Worm (Caenorhabditis elegans) whole organism, young adult: ENCODE results near the gene chtb-1.

Source experiments
- B0035.1 ChIP-seq: sonication (generic microtip); optimal IDR thresholded peaks from 2 replicates; lab custom pipeline; 2016; ENCODE audit warnings: missing genetic modification characterization, mild to moderate bottlenecking, missing compliant biosample characterization, missing genotype, missing genetic modification reagents
- D2030.7 ChIP-seq: fragments of 200-800 bp; sonication (Bioruptor generic); IDR thresholded peaks from 2 replicates; pipeline ENCODE4 v1.3.6; 2022; ENCODE audit warnings: missing genetic modification reagents, missing genetic modification characterization, missing compliant biosample characterization
- F10E7.11 ChIP-seq: sonication (generic microtip); optimal IDR thresholded peaks from 2 replicates; lab custom pipeline; 2017; ENCODE audit warnings: mild to moderate bottlenecking, missing genetic modification characterization, moderate library complexity, missing compliant biosample characterization
- F23B12.7 ChIP-seq: sonication (generic microtip); optimal IDR thresholded peaks from 2 replicates; lab custom pipeline; 2017; ENCODE audit warnings: missing genetic modification characterization, mild to moderate bottlenecking, missing compliant biosample characterization, antibody characterized with exemption, moderate library complexity; ENCODE audit not compliant: insufficient read depth
- F37B4.10 ChIP-seq: fragments of 200-800 bp; sonication (Bioruptor generic); IDR thresholded peaks from 2 replicates; pipeline ENCODE4 v1.3.6; 2022; ENCODE audit warnings: missing genetic modification characterization, missing compliant biosample characterization
- F49E8.2 ChIP-seq: sonication (generic microtip); optimal IDR thresholded peaks from 3 replicates; lab custom pipeline; 2017; ENCODE audit warnings: missing genetic modification characterization, mild to moderate bottlenecking, missing compliant biosample characterization, antibody characterized with exemption, moderate library complexity; ENCODE audit not compliant: insufficient read depth
- K11D2.4 ChIP-seq: fragments of 200-800 bp; sonication (Bioruptor generic); IDR thresholded peaks from 2 replicates; pipeline ENCODE4 v1.3.6; 2022; ENCODE audit warnings: missing genetic modification reagents, missing genetic modification characterization, missing compliant biosample characterization
- T26A5.8 ChIP-seq: sonication (generic microtip); optimal IDR thresholded peaks from 2 replicates; lab custom pipeline; 2016; ENCODE audit warnings: missing genetic modification characterization, missing compliant biosample characterization
- Y53F4B.3 ChIP-seq: fragments of 200-800 bp; sonication (Bioruptor generic); IDR thresholded peaks from 2 replicates; pipeline ENCODE4 v1.3.6; 2022; ENCODE audit warnings: missing genetic modification reagents, missing genetic modification characterization, missing compliant biosample characterization
- Y53G8AR.9 ChIP-seq: fragments of 200-800 bp; sonication (Bioruptor generic); conservative IDR thresholded peaks from 2 replicates; pipeline ENCODE4 v1.3.6; 2022; ENCODE audit warnings: missing genetic modification reagents, missing genetic modification characterization, missing compliant biosample characterization
- Y79H2A.3 ChIP-seq: fragments of 200-800 bp; sonication (Bioruptor generic); conservative IDR thresholded peaks from 2 replicates; pipeline ENCODE4 v1.3.6; 2022; ENCODE audit warnings: missing genetic modification reagents, missing genetic modification characterization, missing compliant biosample characterization
- Y95B8A.8 ChIP-seq: fragments of 200-800 bp; sonication (Bioruptor generic); IDR thresholded peaks from 2 replicates; pipeline ENCODE4 v1.3.6; 2022; ENCODE audit warnings: missing genetic modification reagents, missing genetic modification characterization, missing compliant biosample characterization
- aptf-2 ChIP-seq: fragments of 200-800 bp; sonication (Bioruptor generic); conservative IDR thresholded peaks from 2 replicates; pipeline ENCODE4 v1.3.6; 2022; ENCODE audit warnings: missing genetic modification reagents, missing genetic modification characterization, missing compliant biosample characterization
- bed-2 ChIP-seq: fragments of 200-800 bp; sonication (Bioruptor generic); IDR thresholded peaks from 2 replicates; pipeline ENCODE4 v1.3.6; 2022; ENCODE audit warnings: missing genetic modification reagents, missing genetic modification characterization, missing compliant biosample characterization
- ccch-3 ChIP-seq: fragments of 200-800 bp; sonication (Bioruptor generic); optimal IDR thresholded peaks from 2 replicates; lab custom pipeline; 2018; ENCODE audit warnings: mild to moderate bottlenecking, missing genetic modification characterization, missing compliant biosample characterization
- cebp-1 ChIP-seq, 2 experiments: fragments of 200-800 bp in 1 of 2; sonication (Bioruptor generic) in 1 of 2; sonication (generic microtip) in 1 of 2; IDR thresholded peaks in 1 of 2; optimal IDR thresholded peaks in 1 of 2; 2 replicates each; pipeline versions ENCODE4 v1.3.6 to Lab custom; 2017 to 2022; ENCODE audit warnings: missing compliant biosample characterization in 2 of 2, missing genetic modification characterization in 2 of 2, mild to moderate bottlenecking in 1 of 2, missing genetic modification reagents in 1 of 2, moderate library complexity in 1 of 2
- ceh-40 ChIP-seq: fragments of 200-800 bp; sonication (Bioruptor generic); IDR thresholded peaks from 2 replicates; pipeline ENCODE4 v1.3.6; 2022; ENCODE audit warnings: missing genetic modification characterization, missing compliant biosample characterization
- ceh-58 ChIP-seq: fragments of 200-800 bp; sonication (Bioruptor generic); IDR thresholded peaks from 2 replicates; pipeline ENCODE4 v1.3.6; 2022; ENCODE audit warnings: missing genetic modification characterization, missing compliant biosample characterization
- efl-1 ChIP-seq: fragments of 150-350 bp; optimal IDR thresholded peaks from 2 replicates; lab custom pipeline; 2014; ENCODE audit warnings: missing biosample characterization, missing genetic modification reagents, missing genetic modification characterization
- ets-4 ChIP-seq: fragments of 200-800 bp; sonication (Bioruptor generic); optimal IDR thresholded peaks from 2 replicates; lab custom pipeline; 2018; ENCODE audit warnings: mild to moderate bottlenecking, missing genetic modification characterization, missing compliant biosample characterization
- let-526 ChIP-seq: fragments of 200-800 bp; sonication (Bioruptor generic); IDR thresholded peaks from 2 replicates; pipeline ENCODE4 v1.3.6; 2022; ENCODE audit warnings: missing genetic modification reagents, missing genetic modification characterization, missing compliant biosample characterization
- lin-54 ChIP-seq: fragments of 200-800 bp; sonication (Bioruptor generic); optimal IDR thresholded peaks from 2 replicates; lab custom pipeline; 2018; ENCODE audit warnings: mild to moderate bottlenecking, missing genetic modification characterization, missing compliant biosample characterization
- madf-3 ChIP-seq: fragments of 200-800 bp; sonication (Bioruptor generic); IDR thresholded peaks from 2 replicates; pipeline ENCODE4 v1.3.6; 2022; ENCODE audit warnings: missing genetic modification reagents, missing genetic modification characterization, missing compliant biosample characterization
- madf-6 ChIP-seq: fragments of 200-800 bp; sonication (Bioruptor generic); IDR thresholded peaks from 2 replicates; pipeline ENCODE4 v1.3.6; 2022; ENCODE audit warnings: missing genetic modification reagents, missing genetic modification characterization, missing compliant biosample characterization
- madf-8 ChIP-seq: fragments of 200-800 bp; sonication (Bioruptor generic); conservative IDR thresholded peaks from 2 replicates; pipeline ENCODE4 v1.3.6; 2022; ENCODE audit warnings: missing genetic modification reagents, missing genetic modification characterization, missing compliant biosample characterization
- mcd-1 ChIP-seq: fragments of 200-800 bp; sonication (Bioruptor generic); IDR thresholded peaks from 2 replicates; pipeline ENCODE4 v1.3.6; 2022; ENCODE audit warnings: missing genetic modification reagents, missing genetic modification characterization, missing compliant biosample characterization
- nfya-1 ChIP-seq: sonication (generic microtip); optimal IDR thresholded peaks from 2 replicates; lab custom pipeline; 2017; ENCODE audit warnings: antibody characterized with exemption, missing compliant biosample characterization, missing genetic modification characterization, borderline replicate concordance; ENCODE audit not compliant: insufficient read depth
- nfya-2 ChIP-seq: fragments of 200-800 bp; sonication (Bioruptor generic); IDR thresholded peaks from 2 replicates; pipeline ENCODE4 v1.3.6; 2022; ENCODE audit warnings: missing genetic modification reagents, missing genetic modification characterization, missing compliant biosample characterization
- nhr-27 ChIP-seq: fragments of 200-800 bp; sonication (Bioruptor generic); optimal IDR thresholded peaks from 2 replicates; lab custom pipeline; 2018; ENCODE audit warnings: mild to moderate bottlenecking, missing genetic modification characterization, moderate library complexity, missing compliant biosample characterization
- nhr-80 ChIP-seq: sonication (generic microtip); optimal IDR thresholded peaks from 2 replicates; lab custom pipeline; 2016; ENCODE audit warnings: missing genetic modification characterization, missing compliant biosample characterization
- rec-8 ChIP-seq, 2 experiments: sonication (generic microtip); optimal IDR thresholded peaks; 2 replicates each; lab custom pipeline; 2016; ENCODE audit warnings: mild to moderate bottlenecking in 2 of 2, missing genetic modification characterization in 2 of 2, missing genetic modification reagents in 2 of 2, missing genotype in 2 of 2, missing biosample characterization in 1 of 2, missing compliant biosample characterization in 1 of 2, moderate library complexity in 1 of 2
- repo-1 ChIP-seq: sonication (generic microtip); optimal IDR thresholded peaks from 2 replicates; lab custom pipeline; 2017; ENCODE audit warnings: mild to moderate bottlenecking, missing genetic modification characterization, missing compliant biosample characterization
- sea-2 ChIP-seq: fragments of 200-800 bp; sonication (Bioruptor generic); IDR thresholded peaks from 2 replicates; pipeline ENCODE4 v1.3.6; 2022; ENCODE audit warnings: missing genetic modification characterization, missing compliant biosample characterization
- snpc-3.4 ChIP-seq: sonication (generic microtip); optimal IDR thresholded peaks from 2 replicates; lab custom pipeline; 2017; ENCODE audit warnings: missing genetic modification characterization, mild to moderate bottlenecking, missing compliant biosample characterization, antibody characterized with exemption, moderate library complexity, missing genotype, missing genetic modification reagents
- unc-130 ChIP-seq: sonication (generic microtip); optimal IDR thresholded peaks from 2 replicates; lab custom pipeline; 2016; ENCODE audit warnings: missing genetic modification reagents, missing genetic modification characterization, missing compliant biosample characterization
- xnd-1 ChIP-seq: sonication (generic microtip); optimal IDR thresholded peaks from 2 replicates; lab custom pipeline; 2016; ENCODE audit warnings: missing genotype, missing genetic modification reagents, missing genetic modification characterization, missing compliant biosample characterization
- ztf-26 ChIP-seq: sonication (generic microtip); optimal IDR thresholded peaks from 2 replicates; lab custom pipeline; 2017; ENCODE audit warnings: missing genetic modification characterization, missing compliant biosample characterization
- ztf-28 ChIP-seq: fragments of 200-800 bp; sonication (Bioruptor generic); IDR thresholded peaks from 2 replicates; pipeline ENCODE4 v1.3.6; 2022; ENCODE audit warnings: missing genetic modification reagents, missing genetic modification characterization, missing compliant biosample characterization
- ztf-3 ChIP-seq: fragments of 200-800 bp; sonication (Bioruptor generic); optimal IDR thresholded peaks from 2 replicates; lab custom pipeline; 2018; ENCODE audit warnings: mild to moderate bottlenecking, missing genetic modification characterization, missing compliant biosample characterization

chtb-1 gene

DNA sequence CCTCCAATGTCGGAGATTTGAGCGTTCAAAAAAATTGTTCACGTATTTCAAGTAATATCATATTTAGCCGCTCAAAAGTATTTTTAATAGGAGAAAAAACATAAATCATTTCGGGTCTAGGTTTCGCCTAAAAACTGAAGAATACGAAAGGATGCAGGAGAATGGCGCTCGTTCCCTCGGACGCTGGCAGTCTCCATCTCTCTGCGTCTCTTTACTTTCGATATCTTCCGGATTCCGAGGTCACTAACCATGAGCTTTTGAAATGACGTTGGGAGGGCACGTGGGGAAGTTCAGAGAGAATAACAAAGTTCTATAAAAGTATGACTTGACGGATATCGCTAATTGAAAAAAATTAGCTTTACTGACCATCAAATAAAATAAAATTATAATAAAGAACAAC is 35.7 kb upstream of the chtb-1 start (continued):
- 0 out of 2 replicates have a peak, but pooled peaks have one; percentile 69 for TF ChIP-seq nfya-2 (GFP tag; lab: Robert Waterston, UW)
- peak; percentile 46 for TF ChIP-seq madf-8
- peak; percentile 31; the same call in 1 of the 2 replicates for TF ChIP-seq Y95B8A.8 (GFP tag; lab: Robert Waterston, UW)
- peak; percentile 35 for TF ChIP-seq xnd-1
- TF ChIP-seq let-526 = no peak
- no peak for TF ChIP-seq nhr-80 (tag; lab: Kevin White, UChicago)
- TF ChIP-seq sea-2 (GFP tag; lab: Robert Waterston, UW) = no peak
- peak; percentile 79 for TF ChIP-seq Y53G8AR.9
- TF ChIP-seq unc-130 = no peak
- peak; percentile 31; the same call in 1 of the 2 replicates for TF ChIP-seq D2030.7
- no peak for TF ChIP-seq B0035.1 (tag; lab: Kevin White, UChicago)
- peak; percentile 38; the same call in 1 of the 2 replicates for TF ChIP-seq mcd-1 (GFP tag; lab: Robert Waterston, UW)
- no peak for TF ChIP-seq nfya-1 (tag; lab: Kevin White, UChicago)
- peak; percentile 23 for TF ChIP-seq F49E8.2
- TF ChIP-seq K11D2.4 = peak; percentile 55; the same call in 1 of the 2 replicates
- TF ChIP-seq snpc-3.4 (tag; lab: Kevin White, UChicago) = peak; percentile 54
- TF ChIP-seq, all 124 proteins: peak for 29

DNA sequence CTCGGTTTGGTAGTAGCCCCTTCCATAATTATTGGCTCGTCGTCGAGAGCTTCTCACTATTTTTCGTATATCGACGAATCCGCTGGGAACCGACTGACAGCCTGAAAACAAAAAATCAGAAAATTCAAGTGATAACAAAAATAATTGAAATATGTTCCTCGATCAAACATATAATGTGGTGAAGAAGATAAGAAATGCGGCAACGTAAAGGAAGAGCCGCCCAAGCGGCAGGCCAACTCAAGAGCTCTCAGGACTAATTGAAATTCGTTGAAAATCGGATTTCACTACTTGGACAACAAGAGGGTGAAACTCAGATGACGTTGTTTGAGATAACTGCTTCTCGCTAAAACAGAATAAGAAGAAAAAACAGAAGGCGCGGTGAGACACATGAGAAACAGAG is 34.7 kb upstream of the chtb-1 start, which contains the start of gene slc-17.2:
Gene slc-17.2 (minus strand): TSS at position 101 of the 400 bp plus-strand sequence.
- TF ChIP-seq xnd-1 (no peak), aptf-2 (GFP tag; lab: Robert Waterston, UW) (0 out of 2 replicates have a peak, but pooled peaks have one; percentile 32)

DNA sequence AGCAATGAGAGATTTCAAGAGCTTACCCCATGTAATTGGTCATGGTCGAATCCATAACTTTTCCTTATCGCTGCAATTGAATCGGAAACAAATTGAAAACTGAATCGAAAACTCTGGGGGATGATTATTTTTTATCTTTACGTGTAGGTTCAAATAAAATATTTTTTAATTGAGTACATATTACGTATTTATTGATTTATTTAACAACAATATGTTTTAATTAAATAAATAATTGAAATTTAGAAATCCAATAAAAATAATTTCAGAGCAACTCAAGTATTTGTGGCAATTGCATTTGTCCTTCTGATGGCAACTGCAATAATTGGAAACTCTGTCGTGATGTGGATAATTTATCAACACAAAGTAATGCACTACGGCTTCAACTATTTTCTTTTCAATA is 30.3 kb upstream of the chtb-1 start, which contains the start of gene C38C10.3:
Gene C38C10.3 (minus strand): TSS at position 101 of the 400 bp plus-strand sequence.
- TF ChIP-seq Y53F4B.3 (GFP tag; lab: Robert Waterston, UW) (no peak), madf-6 (GFP tag; lab: Robert Waterston, UW) (no peak), madf-3 (GFP tag; lab: Robert Waterston, UW) (no peak), F37B4.10 (GFP tag; lab: Robert Waterston, UW) (no peak), Y79H2A.3 (no peak), ztf-28 (GFP tag; lab: Robert Waterston, UW) (no peak), mcd-1 (GFP tag; lab: Robert Waterston, UW) (no peak), nhr-27 (no peak), F10E7.11 (tag; lab: Kevin White, UChicago) (no peak)

DNA sequence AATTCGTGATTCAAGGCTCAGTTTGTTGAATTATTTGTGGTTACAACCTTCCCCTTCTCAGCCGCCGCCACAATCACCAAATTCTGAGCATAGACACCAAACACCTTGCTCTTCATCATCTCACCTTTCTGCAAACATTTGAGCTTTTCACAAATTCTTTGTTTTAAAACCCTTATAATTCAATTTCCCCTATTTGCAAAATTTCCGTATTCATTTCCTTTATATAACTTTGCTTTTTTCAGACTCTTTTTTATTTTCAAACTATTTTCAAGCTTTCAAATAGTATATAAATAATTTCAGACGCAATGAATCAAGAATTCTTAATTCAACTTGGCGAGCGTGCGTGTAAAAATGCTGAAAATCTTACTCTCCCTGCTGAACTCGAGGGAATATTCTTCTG is 28.2 kb upstream of the chtb-1 start, which contains the start of gene tkr-1:
Gene tkr-1 (plus strand): TSS at position 301 of the 400 bp plus-strand sequence.
- TF ChIP-seq lin-54 (no peak), T26A5.8 (no peak), bed-2 (no peak), F23B12.7 (tag; lab: Kevin White, UChicago) (no peak), ccch-3 (no peak), ceh-58 (GFP tag; lab: Robert Waterston, UW) (no peak), rec-8 (tag; optimal IDR thresholded peaks at IDR 0.05; lab: Kevin White, UChicago) (no peak), repo-1 (tag; lab: Kevin White, UChicago) (no peak), cebp-1 (GFP tag; IDR thresholded peaks at IDR 0.05; lab: Robert Waterston, UW) (no peak), cebp-1 (tag; optimal IDR thresholded peaks at IDR 0.05; lab: Kevin White, UChicago) (no peak), Y53G8AR.9 (no peak), ztf-26 (tag; lab: Kevin White, UChicago) (no peak), ets-4 (GFP tag; lab: Kevin White, UChicago) (no peak), B0035.1 (tag; lab: Kevin White, UChicago) (no peak), madf-8 (no peak), ztf-3 (GFP tag; lab: Kevin White, UChicago) (no peak), F10E7.11 (tag; lab: Kevin White, UChicago) (no peak), efl-1 (GFP tag; lab: Kevin White, UChicago) (no peak), ceh-40 (GFP tag; lab: Robert Waterston, UW) (no peak)
- TF ChIP-seq, all 124 proteins: peak for 0
